Worm (Caenorhabditis elegans) whole organism, L1 larva: ENCODE data around the gene ZC395.5.

Source experiments
- C16A3.4 ChIP-seq: fragments of 150-350 bp; optimal IDR thresholded peaks from 2 replicates; lab custom pipeline; 2014; ENCODE audit warnings: missing biosample characterization, missing genetic modification characterization
- aha-1 ChIP-seq: fragments of 150-350 bp; optimal IDR thresholded peaks from 2 replicates; lab custom pipeline; 2014; ENCODE audit warnings: missing biosample characterization, missing genetic modification characterization
- alr-1 ChIP-seq: fragments of 200-800 bp; sonication (Bioruptor generic); optimal IDR thresholded peaks from 2 replicates; lab custom pipeline; 2018; ENCODE audit warnings: borderline replicate concordance, mild to moderate bottlenecking, missing genetic modification characterization, missing compliant biosample characterization
- ceh-63 ChIP-seq: fragments of 200-800 bp; sonication (Bioruptor generic); optimal IDR thresholded peaks from 2 replicates; lab custom pipeline; 2018; ENCODE audit warnings: mild to moderate bottlenecking, missing genetic modification characterization, missing compliant biosample characterization
- ceh-8 ChIP-seq: fragments of 200-800 bp; sonication (Bioruptor generic); optimal IDR thresholded peaks from 2 replicates; lab custom pipeline; 2018; ENCODE audit warnings: mild to moderate bottlenecking, missing genetic modification characterization, moderate library complexity, missing compliant biosample characterization
- ceh-90 ChIP-seq: sonication (generic microtip); optimal IDR thresholded peaks from 2 replicates; lab custom pipeline; 2016; ENCODE audit warnings: missing genetic modification characterization, missing compliant biosample characterization
- dsc-1 ChIP-seq: sonication (generic microtip); optimal IDR thresholded peaks from 2 replicates; lab custom pipeline; 2016; ENCODE audit warnings: mild to moderate bottlenecking, missing genetic modification characterization, missing compliant biosample characterization
- efl-3 ChIP-seq: fragments of 200-800 bp; sonication (Bioruptor generic); optimal IDR thresholded peaks from 2 replicates; lab custom pipeline; 2018; ENCODE audit warnings: mild to moderate bottlenecking, missing genetic modification characterization, missing compliant biosample characterization
- egl-13 ChIP-seq: sonication (generic microtip); optimal IDR thresholded peaks from 2 replicates; lab custom pipeline; 2016; ENCODE audit warnings: missing genotype, missing genetic modification reagents, missing genetic modification characterization, missing compliant biosample characterization
- egl-27 ChIP-seq, 2 experiments: fragments of 150-350 bp in 1 of 2; sonication (generic microtip); optimal IDR thresholded peaks; 3 replicates each; lab custom pipeline; 2017 to 2018; ENCODE audit warnings: missing biosample characterization in 2 of 2, missing genetic modification characterization in 2 of 2, missing genetic modification reagents in 2 of 2
- elt-2 ChIP-seq: sonication (generic microtip); optimal IDR thresholded peaks from 2 replicates; lab custom pipeline; 2016; ENCODE audit warnings: missing genetic modification characterization, mild to moderate bottlenecking, inconsistent platforms, missing compliant biosample characterization, missing genetic modification reagents
- fkh-4 ChIP-seq: sonication (generic microtip); optimal IDR thresholded peaks from 2 replicates; lab custom pipeline; 2016; ENCODE audit warnings: missing compliant biosample characterization, missing genetic modification characterization, borderline replicate concordance
- fkh-8 ChIP-seq: sonication (generic microtip); optimal IDR thresholded peaks from 2 replicates; lab custom pipeline; 2016; ENCODE audit warnings: mild to moderate bottlenecking, missing genetic modification characterization, missing compliant biosample characterization
- grh-1 ChIP-seq: fragments of 200-800 bp; sonication (Bioruptor generic); IDR thresholded peaks from 2 replicates; pipeline ENCODE4 v1.3.6; 2022; ENCODE audit warnings: missing genetic modification reagents, missing genetic modification characterization, missing compliant biosample characterization
- hlh-17 ChIP-seq: fragments of 200-800 bp; sonication (Bioruptor generic); optimal IDR thresholded peaks from 2 replicates; lab custom pipeline; 2018; ENCODE audit warnings: missing genetic modification characterization, mild to moderate bottlenecking, missing compliant biosample characterization, moderate library complexity, borderline replicate concordance
- hlh-4 ChIP-seq: sonication (generic microtip); optimal IDR thresholded peaks from 2 replicates; lab custom pipeline; 2016; ENCODE audit warnings: mild to moderate bottlenecking, missing genetic modification characterization, missing compliant biosample characterization
- irx-1 ChIP-seq: sonication (generic microtip); optimal IDR thresholded peaks from 2 replicates; lab custom pipeline; 2016; ENCODE audit warnings: missing genetic modification characterization, missing compliant biosample characterization
- isw-1 ChIP-seq: fragments of 200-800 bp; sonication (Bioruptor generic); IDR thresholded peaks from 2 replicates; pipeline ENCODE4 v1.3.6; 2022; ENCODE audit warnings: missing genetic modification characterization, missing compliant biosample characterization
- jun-1 ChIP-seq: fragments of 150-350 bp; optimal IDR thresholded peaks from 2 replicates; lab custom pipeline; 2014; ENCODE audit warnings: missing biosample characterization, missing genetic modification reagents, missing genetic modification characterization
- lin-13 ChIP-seq: fragments of 150-350 bp; optimal IDR thresholded peaks from 2 replicates; lab custom pipeline; 2014; ENCODE audit warnings: missing biosample characterization, missing genetic modification reagents, missing genetic modification characterization
- lin-15B ChIP-seq: fragments of 150-350 bp; sonication (generic microtip); optimal IDR thresholded peaks from 3 replicates; lab custom pipeline; 2014; ENCODE audit warnings: missing biosample characterization, missing genetic modification characterization
- lin-35 ChIP-seq, 2 experiments: fragments of 150-350 bp; optimal IDR thresholded peaks; 2 replicates each; lab custom pipeline; 2014; ENCODE audit warnings: missing biosample characterization in 2 of 2, missing genetic modification characterization in 2 of 2, missing genetic modification reagents in 2 of 2
- lin-39 ChIP-seq: fragments of 150-350 bp; optimal IDR thresholded peaks from 2 replicates; lab custom pipeline; 2014; ENCODE audit warnings: missing biosample characterization, missing genetic modification reagents, missing genetic modification characterization
- lsy-2 ChIP-seq, 2 experiments: fragments of 150-350 bp; optimal IDR thresholded peaks; 2 replicates each; lab custom pipeline; 2014; ENCODE audit warnings: missing biosample characterization in 2 of 2, missing genetic modification characterization in 2 of 2
- mab-9 ChIP-seq: fragments of 200-800 bp; sonication (Bioruptor generic); IDR thresholded peaks from 2 replicates; pipeline ENCODE4 v1.3.6; 2022; ENCODE audit warnings: missing genetic modification reagents, missing genetic modification characterization, missing compliant biosample characterization
- mef-2 ChIP-seq: fragments of 150-350 bp; optimal IDR thresholded peaks from 2 replicates; lab custom pipeline; 2014; ENCODE audit warnings: missing biosample characterization, missing genetic modification characterization
- mep-1 ChIP-seq: fragments of 150-350 bp; optimal IDR thresholded peaks from 2 replicates; lab custom pipeline; 2014; ENCODE audit warnings: missing biosample characterization, missing genetic modification characterization
- nhr-12 ChIP-seq: sonication (generic microtip); optimal IDR thresholded peaks from 2 replicates; lab custom pipeline; 2017; ENCODE audit warnings: missing biosample characterization, missing genetic modification characterization
- nhr-237 ChIP-seq: fragments of 150-350 bp; optimal IDR thresholded peaks from 2 replicates; lab custom pipeline; 2014; ENCODE audit warnings: missing biosample characterization, missing genetic modification characterization
- nhr-28 ChIP-seq: fragments of 150-350 bp; optimal IDR thresholded peaks from 2 replicates; lab custom pipeline; 2014; ENCODE audit warnings: missing biosample characterization, missing genetic modification characterization
- nhr-71 ChIP-seq: sonication (generic microtip); optimal IDR thresholded peaks from 2 replicates; lab custom pipeline; 2016; ENCODE audit warnings: mild to moderate bottlenecking, missing genetic modification characterization, moderate library complexity, missing compliant biosample characterization
- nhr-77 ChIP-seq: fragments of 150-350 bp; optimal IDR thresholded peaks from 2 replicates; lab custom pipeline; 2014; ENCODE audit warnings: missing biosample characterization, missing genetic modification characterization
- nhr-84 ChIP-seq: sonication (generic microtip); optimal IDR thresholded peaks from 2 replicates; lab custom pipeline; 2017; ENCODE audit warnings: missing biosample characterization, missing genetic modification characterization
- nhr-85 ChIP-seq: sonication (generic microtip); peaks from one replicate; lab custom pipeline; 2016; ENCODE audit warnings: missing genetic modification characterization, inconsistent platforms, missing compliant biosample characterization
- nhr-90 ChIP-seq: sonication (generic microtip); optimal IDR thresholded peaks from 2 replicates; lab custom pipeline; 2016; ENCODE audit warnings: mild to moderate bottlenecking, missing genetic modification characterization, missing compliant biosample characterization; ENCODE audit not compliant: poor library complexity
- pag-3 ChIP-seq: sonication (generic microtip); optimal IDR thresholded peaks from 2 replicates; lab custom pipeline; 2017; ENCODE audit warnings: missing genetic modification characterization, mild to moderate bottlenecking, missing compliant biosample characterization, antibody characterized with exemption, borderline replicate concordance; ENCODE audit not compliant: insufficient read depth
- pqm-1 ChIP-seq: sonication (generic microtip); optimal IDR thresholded peaks from 3 replicates; lab custom pipeline; 2017; ENCODE audit warnings: missing biosample characterization, missing genetic modification characterization
- rnt-1 ChIP-seq: sonication (generic microtip); optimal IDR thresholded peaks from 2 replicates; lab custom pipeline; 2016; ENCODE audit warnings: mild to moderate bottlenecking, missing genetic modification characterization, moderate library complexity, missing compliant biosample characterization
- skn-1 ChIP-seq: fragments of 150-350 bp; optimal IDR thresholded peaks from 2 replicates; lab custom pipeline; 2014; ENCODE audit warnings: missing biosample characterization, missing genetic modification characterization
- snpc-4 ChIP-seq: fragments of 150-350 bp; optimal IDR thresholded peaks from 2 replicates; lab custom pipeline; 2014; ENCODE audit warnings: missing biosample characterization, missing genetic modification characterization
- sox-4 ChIP-seq: sonication (generic microtip); optimal IDR thresholded peaks from 2 replicates; lab custom pipeline; 2016; ENCODE audit warnings: missing genetic modification characterization, missing compliant biosample characterization
- sup-37 ChIP-seq: fragments of 200-800 bp; sonication (Bioruptor generic); optimal IDR thresholded peaks from 2 replicates; lab custom pipeline; 2018; ENCODE audit warnings: mild to moderate bottlenecking, missing genetic modification characterization, missing compliant biosample characterization
- swsn-7 ChIP-seq: sonication (generic microtip); optimal IDR thresholded peaks from 2 replicates; lab custom pipeline; 2016; ENCODE audit warnings: missing genetic modification characterization, missing compliant biosample characterization
- tbx-2 ChIP-seq: sonication (generic microtip); optimal IDR thresholded peaks from 2 replicates; lab custom pipeline; 2016; ENCODE audit warnings: missing genetic modification characterization, missing compliant biosample characterization
- unc-30 ChIP-seq: sonication (generic microtip); optimal IDR thresholded peaks from 2 replicates; lab custom pipeline; 2017; ENCODE audit warnings: missing biosample characterization, missing genetic modification characterization
- unc-86 ChIP-seq: sonication (generic microtip); optimal IDR thresholded peaks from 2 replicates; lab custom pipeline; 2016; ENCODE audit warnings: missing genetic modification characterization, missing compliant biosample characterization
- xbp-1 ChIP-seq: sonication (generic microtip); optimal IDR thresholded peaks from 2 replicates; lab custom pipeline; 2016; ENCODE audit warnings: missing genetic modification characterization, missing compliant biosample characterization
- ztf-4 ChIP-seq: fragments of 150-350 bp; optimal IDR thresholded peaks from 2 replicates; lab custom pipeline; 2014; ENCODE audit warnings: missing biosample characterization, missing genetic modification characterization

The ZC395.5 gene

DNA sequence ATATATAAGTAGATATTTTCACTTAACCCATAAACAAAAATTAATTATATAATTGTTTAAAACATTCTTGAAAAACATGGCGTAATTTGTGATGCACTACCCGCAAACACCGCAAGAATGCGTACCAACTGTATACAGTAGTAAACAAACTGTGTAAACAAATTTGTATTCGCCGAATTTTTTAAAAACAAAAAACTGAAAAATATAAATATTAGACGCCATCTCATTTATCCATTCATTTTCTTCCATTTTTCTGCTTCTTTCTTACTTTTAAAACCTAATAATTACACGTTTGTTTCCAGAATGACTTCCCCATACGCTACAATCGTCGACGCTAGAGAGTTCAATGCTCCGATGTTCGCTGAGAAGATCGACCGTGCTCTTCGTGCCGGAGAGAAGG, 42.3 kb upstream of the ZC395.5 start, which contains the start of gene nex-1:
TSS of gene nex-1 (plus strand) at position 301 of the 400 bp plus-strand sequence.
- TF ChIP-seq ztf-4 (tag; lab: Kevin White, UChicago) = no peak
- TF ChIP-seq egl-13 (tag; lab: Kevin White, UChicago) = no peak
- TF ChIP-seq egl-27 (tag; optimal IDR thresholded peaks at IDR 0.05; lab: Kevin White, UChicago) = no peak
- peak in 1 of 2 experiments; percentile 7 for TF ChIP-seq lsy-2 (tag; optimal IDR thresholded peaks at IDR 0.05; lab: Kevin White, UChicago)
- no peak for TF ChIP-seq mab-9 (GFP tag; lab: Robert Waterston, UW)
- peak; percentile 50 for TF ChIP-seq nhr-85 (tag; lab: Kevin White, UChicago)
- TF ChIP-seq grh-1 (GFP tag; lab: Robert Waterston, UW) = no peak
- TF ChIP-seq lin-15B (tag; lab: Kevin White, UChicago) = no peak
- no peak for TF ChIP-seq nhr-71 (tag; lab: Kevin White, UChicago)
- no peak for TF ChIP-seq elt-2

DNA sequence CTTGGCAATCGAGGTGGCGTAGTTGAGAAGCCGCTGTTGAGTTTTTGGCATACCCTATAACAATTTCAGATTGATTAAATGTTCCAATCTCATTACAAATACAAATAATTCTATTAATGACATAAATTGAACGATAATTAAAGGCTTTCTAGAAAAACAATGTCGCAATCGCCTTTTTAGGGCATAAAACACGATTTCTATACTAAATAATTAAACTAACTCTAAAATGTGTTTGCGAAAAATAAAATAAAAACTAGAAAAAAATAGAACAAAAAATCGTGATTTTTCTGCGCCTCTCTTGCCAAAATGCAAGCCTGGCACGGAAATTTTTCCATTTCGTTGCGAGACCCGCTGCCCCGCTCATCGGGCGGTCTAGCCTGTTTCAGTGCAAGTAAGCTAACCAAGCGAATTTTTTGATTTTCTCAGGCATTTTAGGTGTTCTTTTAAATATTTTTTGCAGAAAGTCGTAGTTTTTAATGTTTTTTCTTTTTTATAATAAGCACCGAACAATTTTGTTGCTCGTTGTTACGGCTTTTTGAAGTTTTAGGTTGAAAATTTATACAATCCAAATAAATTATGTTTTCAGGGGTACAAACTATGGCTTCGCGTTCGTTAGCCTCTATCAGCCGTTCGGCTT, 39.7 kb upstream of the ZC395.5 start, which contains the start of the genes C34E10.12, C34E10.10 and atp-2:
TSS of gene C34E10.12 (minus strand) at position 51 of the 637 bp plus-strand sequence.
TSS of gene C34E10.10 (minus strand) at position 54 of the 637 bp plus-strand sequence.
TSS of gene atp-2 (plus strand) at position 587 of the 637 bp plus-strand sequence.
- TF ChIP-seq lin-35 (GFP tag; optimal IDR thresholded peaks at IDR 0.05; lab: Kevin White, UChicago) = peak; percentile 86 to 90
- peak; percentile 84 for TF ChIP-seq lin-13 (GFP tag; lab: Kevin White, UChicago)
- TF ChIP-seq nhr-90 (tag; lab: Kevin White, UChicago) = peak; percentile 85
- peak; percentile 59 for TF ChIP-seq aha-1 (tag; lab: Kevin White, UChicago)
- TF ChIP-seq swsn-7 = peak; percentile 88
- no peak for TF ChIP-seq ztf-4 (tag; lab: Kevin White, UChicago)
- TF ChIP-seq skn-1 (tag; lab: Kevin White, UChicago) = peak; percentile 96
- TF ChIP-seq tbx-2 (tag; lab: Kevin White, UChicago) = peak; percentile 79
- peak; percentile 88 for TF ChIP-seq xbp-1 (tag; lab: Kevin White, UChicago)
- no peak for TF ChIP-seq sup-37
- TF ChIP-seq rnt-1 (tag; lab: Kevin White, UChicago) = peak; percentile 90
- peak; percentile 59 for TF ChIP-seq ceh-8 (GFP tag; lab: Kevin White, UChicago)
- no peak for TF ChIP-seq fkh-4 (tag; lab: Kevin White, UChicago)
- peak; percentile 72 for TF ChIP-seq dsc-1 (tag; lab: Kevin White, UChicago)
- TF ChIP-seq nhr-237 = peak; percentile 67
- peak; percentile 83 for TF ChIP-seq mep-1 (tag; lab: Kevin White, UChicago)
- peak; percentile 2 for TF ChIP-seq lin-39 (tag; lab: Kevin White, UChicago)
- TF ChIP-seq alr-1 (tag; lab: Kevin White, UChicago) = no peak
- no peak for TF ChIP-seq ceh-63 (GFP tag; lab: Kevin White, UChicago)
- TF ChIP-seq egl-13 (tag; lab: Kevin White, UChicago) = peak; percentile 68
- TF ChIP-seq unc-30 = no peak
- TF ChIP-seq hlh-4 (tag; lab: Kevin White, UChicago) = no peak
- TF ChIP-seq isw-1 (GFP tag; lab: Robert Waterston, UW) = peak; percentile 90
- TF ChIP-seq pqm-1 (tag; lab: Kevin White, UChicago) = no peak
- TF ChIP-seq mef-2 (tag; lab: Kevin White, UChicago) = peak; percentile 76
- peak; percentile 97 for TF ChIP-seq C16A3.4
- peak; percentile 88 for TF ChIP-seq lin-15B (tag; lab: Kevin White, UChicago)
- peak; percentile 85 for TF ChIP-seq fkh-8 (tag; lab: Kevin White, UChicago)
- peak; percentile 82 for TF ChIP-seq nhr-77 (tag; lab: Kevin White, UChicago)
- no peak for TF ChIP-seq nhr-28 (tag; lab: Kevin White, UChicago)
- peak; percentile 48 for TF ChIP-seq sox-4 (tag; lab: Kevin White, UChicago)
- TF ChIP-seq pag-3 (tag; lab: Kevin White, UChicago) = no peak
- no peak for TF ChIP-seq efl-3 (GFP tag; lab: Kevin White, UChicago)
- peak; percentile 64 for TF ChIP-seq irx-1 (tag; lab: Kevin White, UChicago)
- no peak for TF ChIP-seq nhr-84 (tag; lab: Kevin White, UChicago)
- no peak for TF ChIP-seq hlh-17 (GFP tag; lab: Kevin White, UChicago)
- TF ChIP-seq egl-27 (tag; optimal IDR thresholded peaks at IDR 0.05; lab: Kevin White, UChicago) = no peak
- TF ChIP-seq mab-9 (GFP tag; lab: Robert Waterston, UW) = peak; percentile 38; the same call in 1 of the 2 replicates
- peak; percentile 84 for TF ChIP-seq unc-86 (tag; lab: Kevin White, UChicago)
- TF ChIP-seq jun-1 (tag; lab: Kevin White, UChicago) = peak; percentile 73
- TF ChIP-seq snpc-4 (tag; lab: Kevin White, UChicago) = peak; percentile 46
- TF ChIP-seq ceh-90 (tag; lab: Kevin White, UChicago) = peak; percentile 31
- TF ChIP-seq elt-2 = no peak
- no peak for TF ChIP-seq nhr-12 (tag; lab: Kevin White, UChicago)
